Worm (Caenorhabditis elegans): Measurements from ENCODE around the gene ugt-52.
A peak's percentile ranks its signal among the peaks of the same experiment; 100 is the strongest.
"Not testable (repeated sequence)": the region's sequence is repeated elsewhere in the genome, so short reads cannot be mapped to it uniquely, and the experiment has no call there.

ugt-52 gene

DNA sequence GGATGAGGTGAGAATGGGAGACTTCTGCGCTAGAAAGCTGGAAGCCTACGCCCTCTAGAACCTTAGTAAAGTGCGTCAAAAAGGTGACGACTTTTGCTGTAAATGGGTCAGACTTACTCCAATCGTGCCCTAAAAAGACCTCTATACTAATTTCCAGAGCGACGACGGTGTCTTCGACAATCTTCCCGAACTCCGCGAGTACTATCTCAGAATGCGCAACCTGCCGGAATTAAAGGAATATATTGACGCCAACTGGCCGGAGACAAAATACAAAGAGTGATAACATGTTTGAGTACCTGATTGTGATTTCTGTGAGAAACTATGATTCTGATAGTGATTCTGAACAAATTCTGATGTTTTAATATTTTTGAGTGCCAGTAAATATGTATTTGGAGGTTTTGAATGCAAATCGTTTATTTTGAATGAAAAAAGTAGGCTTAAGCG, 16.5 kb upstream of the ugt-52 start:
- TF ChIP-seq pat-9 (tag; optimal IDR thresholded peaks at IDR 0.05) (no peak), zip-5 (tag; optimal IDR thresholded peaks at IDR 0.05) (no peak), hlh-13 (GFP tag; optimal IDR thresholded peaks at IDR 0.05) (no peak), T23F11.4 (GFP tag; optimal IDR thresholded peaks at IDR 0.05) (no peak), elt-4 (tag; optimal IDR thresholded peaks at IDR 0.05) (no peak)

DNA sequence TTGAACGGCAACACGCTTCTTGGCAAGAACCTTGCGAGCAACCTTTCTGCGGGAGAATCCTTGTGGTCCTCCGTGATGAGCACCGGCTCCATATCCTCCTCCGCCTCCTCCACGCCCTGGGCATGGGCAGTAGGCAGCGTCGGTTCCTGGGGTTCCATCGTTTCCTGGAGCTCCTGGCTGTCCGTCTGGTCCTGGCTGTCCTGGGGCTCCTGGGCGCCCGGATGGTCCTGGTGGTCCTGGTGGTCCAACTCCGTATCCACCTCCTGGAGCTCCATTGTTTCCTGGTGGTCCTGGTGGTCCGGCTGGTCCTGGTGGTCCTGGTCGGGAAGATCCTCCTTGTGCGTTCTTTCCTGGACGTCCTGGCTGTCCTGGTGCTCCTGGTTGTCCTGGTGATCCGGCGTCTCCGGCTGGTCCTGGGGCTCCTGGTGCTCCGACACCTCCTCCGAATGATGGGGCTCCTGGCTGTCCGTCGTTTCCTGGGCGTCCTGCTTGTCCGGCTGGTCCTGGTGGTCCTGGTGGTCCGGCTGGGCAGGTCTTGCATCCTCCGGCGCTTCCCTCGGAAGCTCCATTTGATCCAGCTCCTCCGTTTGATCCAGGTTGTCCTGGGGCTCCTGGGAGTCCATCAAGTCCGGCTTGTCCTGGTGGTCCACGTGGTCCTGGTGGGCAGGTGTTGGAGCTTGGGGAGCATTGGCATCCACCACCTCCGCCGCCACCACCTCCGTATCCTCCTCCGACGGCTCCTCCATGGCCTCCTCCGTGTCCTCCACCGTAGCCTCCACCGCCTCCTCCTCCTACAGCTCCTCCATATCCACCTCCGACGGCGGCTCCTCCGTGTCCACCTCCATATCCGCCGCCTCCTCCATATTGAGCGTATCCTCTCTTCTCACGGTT, 15.9 kb upstream of the ugt-52 start:
- TF ChIP-seq ceh-18 (tag; optimal IDR thresholded peaks at IDR 0.05) (no peak), hlh-6 (tag; optimal IDR thresholded peaks at IDR 0.05) (no peak), unc-3 (GFP tag; conservative IDR thresholded peaks at IDR 0.05) (no peak), unc-3 (tag; optimal IDR thresholded peaks at IDR 0.05) (no peak)

DNA sequence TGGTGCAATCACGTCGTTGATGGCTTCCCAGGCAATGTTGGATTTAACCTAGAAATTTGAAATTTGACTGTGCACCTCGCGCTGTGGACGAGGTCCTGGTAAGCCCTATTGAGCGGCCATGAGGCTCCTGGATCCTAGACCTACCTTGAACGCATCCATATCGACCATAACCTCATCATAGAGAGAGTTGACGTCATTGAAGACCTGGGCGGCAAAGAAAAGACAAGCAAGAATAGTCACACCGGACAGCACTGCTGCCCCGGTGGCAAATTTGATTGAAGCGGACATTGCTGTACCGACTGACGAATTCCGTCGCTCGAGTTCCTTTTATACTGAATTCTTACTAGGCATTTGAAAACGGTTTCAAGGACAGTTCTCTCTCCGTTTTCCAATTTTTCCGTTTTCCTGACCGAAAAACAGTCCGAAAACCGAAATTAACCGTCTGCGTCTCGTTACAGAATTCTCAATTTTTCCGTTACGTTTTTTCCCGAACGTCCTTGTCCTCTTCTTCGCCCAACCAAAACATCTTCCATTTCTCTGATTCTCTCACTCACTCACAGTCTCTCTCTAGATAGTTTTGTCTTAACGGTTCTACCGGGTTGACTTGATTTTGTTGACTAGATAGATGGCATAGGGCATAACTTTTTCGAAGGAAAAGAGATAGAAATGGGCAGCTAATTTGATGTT, 15.1 kb upstream of the ugt-52 start, which contains the start of gene col-103:
TSS of gene col-103 (minus strand) at position 302 of the 687 bp plus-strand sequence.
- TF ChIP-seq pqm-1 (tag; optimal IDR thresholded peaks at IDR 0.05), result no peak
- no peak for TF ChIP-seq sox-2 (GFP tag; IDR thresholded peaks at IDR 0.05)
- no peak for TF ChIP-seq ttx-3 (tag; optimal IDR thresholded peaks at IDR 0.05)
- no peak for TF ChIP-seq hlh-8 (tag; optimal IDR thresholded peaks at IDR 0.05)
- TF ChIP-seq elt-4 (tag; optimal IDR thresholded peaks at IDR 0.05), result no peak
- no peak for TF ChIP-seq pat-9 (tag; optimal IDR thresholded peaks at IDR 0.05)
- TF ChIP-seq pros-1 (tag; optimal IDR thresholded peaks at IDR 0.05), result no peak
- no peak for TF ChIP-seq dve-1 (tag; optimal IDR thresholded peaks at IDR 0.05)

DNA sequence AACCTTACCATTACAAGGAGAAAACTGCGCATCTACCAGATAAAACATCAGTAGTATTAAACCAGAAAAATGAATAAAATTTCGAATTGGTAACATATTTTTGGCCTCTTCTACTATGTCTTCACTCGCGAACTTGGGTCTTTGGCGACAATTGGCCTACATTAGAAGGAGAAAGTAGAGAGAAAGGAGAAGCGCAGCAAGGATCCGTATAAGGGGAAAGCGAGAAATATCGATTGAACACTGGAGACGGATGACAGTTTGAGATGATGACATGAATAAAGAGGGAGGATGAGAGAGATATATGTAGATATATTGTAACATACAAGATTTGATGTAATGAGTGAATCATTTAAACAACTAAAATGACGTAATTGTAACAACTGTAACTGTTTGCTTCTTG, 10.3 kb upstream of the ugt-52 start, which contains the start of gene F56B3.2:
TSS of gene F56B3.2 (minus strand) at position 273 of the 400 bp plus-strand sequence.
- TF ChIP-seq ama-1 (optimal IDR thresholded peaks at IDR 0.05) (no peak), unc-55 (GFP tag; optimal IDR thresholded peaks at IDR 0.05) (no peak), hlh-13 (GFP tag; optimal IDR thresholded peaks at IDR 0.05) (no peak), unc-3 (GFP tag; conservative IDR thresholded peaks at IDR 0.05) (no peak), unc-3 (tag; optimal IDR thresholded peaks at IDR 0.05) (no peak), nhr-11 (tag; optimal IDR thresholded peaks at IDR 0.05) (no peak), hlh-15 (tag; optimal IDR thresholded peaks at IDR 0.05) (no peak), Y22D7AL.16 (tag; optimal IDR thresholded peaks at IDR 0.05) (no peak), fkh-6 (tag; optimal IDR thresholded peaks at IDR 0.05) (no peak), che-1 (tag; optimal IDR thresholded peaks at IDR 0.05) (no peak), odd-2 (tag; optimal IDR thresholded peaks at IDR 0.05) (no peak), pax-1 (tag; optimal IDR thresholded peaks at IDR 0.05) (no peak), K09A11.1 (tag; optimal IDR thresholded peaks at IDR 0.05; ENCODE audit: insufficient read depth) (no peak), ceh-22 (tag; optimal IDR thresholded peaks at IDR 0.05) (no peak), elt-4 (tag; optimal IDR thresholded peaks at IDR 0.05) (no peak)

DNA sequence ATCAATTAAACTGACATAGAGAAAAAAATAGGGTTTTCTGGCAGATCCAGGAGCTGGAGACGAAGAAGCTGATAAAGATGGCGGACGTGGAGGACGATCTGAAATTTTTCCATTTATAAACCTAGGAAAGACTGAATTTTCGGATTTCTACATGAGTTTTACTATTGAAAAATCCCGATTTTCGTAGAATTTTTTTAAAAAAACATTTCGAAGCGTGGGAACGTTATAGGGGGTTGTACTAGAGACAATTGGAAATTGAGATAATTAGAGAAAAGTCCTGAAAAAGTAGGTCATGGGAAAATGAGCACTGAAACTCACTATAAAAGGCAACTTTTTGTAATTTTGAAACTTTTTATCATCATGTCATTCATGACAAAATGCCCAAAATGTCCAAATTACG, 7.5 kb upstream of the ugt-52 start, which contains the start of gene F56B3.9:
TSS of gene F56B3.9 (plus strand) at position 301 of the 400 bp plus-strand sequence.
- not testable (repeated sequence) for TF ChIP-seq T23F11.4 (GFP tag; optimal IDR thresholded peaks at IDR 0.05); npax-4 (tag; optimal IDR thresholded peaks at IDR 0.05); fax-1 (tag; optimal IDR thresholded peaks at IDR 0.05)

DNA sequence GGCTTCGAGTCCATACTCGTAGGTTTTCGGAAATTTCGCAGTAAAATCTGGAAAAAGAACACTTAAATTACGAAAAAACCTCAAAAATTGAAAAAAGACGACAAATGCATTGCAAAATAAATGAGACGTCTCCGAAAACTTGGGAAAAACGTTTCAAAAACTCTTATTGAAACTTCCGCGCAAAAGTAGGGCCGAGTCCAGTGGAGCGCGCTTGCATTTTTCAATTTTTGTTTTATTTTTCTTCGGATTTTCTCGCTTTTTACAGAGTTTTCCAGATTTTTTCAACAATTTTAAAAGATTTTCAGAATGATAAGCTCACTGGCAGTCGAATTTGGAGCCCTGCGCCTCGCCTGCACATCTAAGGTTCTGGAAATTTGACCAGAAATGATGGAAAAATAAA, 5.7 kb upstream of the ugt-52 start, which contains the start of gene mrpl-2:
TSS of gene mrpl-2 (plus strand) at position 307 of the 400 bp plus-strand sequence.
- TF ChIP-seq unc-42 (tag; optimal IDR thresholded peaks at IDR 0.05), result no peak
- TF ChIP-seq mec-3 (tag; optimal IDR thresholded peaks at IDR 0.05; ENCODE audit: borderline replicate concordance), result no peak
- TF ChIP-seq hlh-30 (tag; optimal IDR thresholded peaks at IDR 0.05; ENCODE audit: insufficient read depth), result no peak
- no peak for TF ChIP-seq ceh-18 (tag; optimal IDR thresholded peaks at IDR 0.05)
- no peak for TF ChIP-seq C08G9.2 (tag; optimal IDR thresholded peaks at IDR 0.05)
- no peak for TF ChIP-seq pha-4 (tag; optimal IDR thresholded peaks at IDR 0.05)
- TF ChIP-seq ceh-30 (tag; optimal IDR thresholded peaks at IDR 0.05), result no peak
- TF ChIP-seq elt-2 (tag; optimal IDR thresholded peaks at IDR 0.05), result peak; percentile 9
